Worm (Caenorhabditis elegans) whole organism, L2 larva: ENCODE results near the gene Y57E12B.1.

ENCODE experiments used
- F13H6.1 ChIP-seq: sonication (generic microtip); optimal IDR thresholded peaks from 2 replicates; lab custom pipeline; 2016; ENCODE audit warnings: missing genetic modification characterization, missing compliant biosample characterization
- Y55F3AM.14 ChIP-seq: fragments of 200-800 bp; sonication (Bioruptor generic); optimal IDR thresholded peaks from 2 replicates; lab custom pipeline; 2018; ENCODE audit warnings: mild to moderate bottlenecking, missing genetic modification characterization, missing compliant biosample characterization
- ZK546.5 ChIP-seq: sonication (generic microtip); optimal IDR thresholded peaks from 2 replicates; lab custom pipeline; 2017; ENCODE audit warnings: missing biosample characterization, missing genetic modification characterization
- alr-1 ChIP-seq: fragments of 150-350 bp; optimal IDR thresholded peaks from 2 replicates; lab custom pipeline; 2014; ENCODE audit warnings: missing biosample characterization, missing genetic modification characterization
- aly-2 ChIP-seq: fragments of 150-350 bp; optimal IDR thresholded peaks from 2 replicates; lab custom pipeline; 2014; ENCODE audit warnings: missing biosample characterization, missing genetic modification characterization
- blmp-1 ChIP-seq: sonication (generic microtip); optimal IDR thresholded peaks from 2 replicates; lab custom pipeline; 2017; ENCODE audit warnings: missing genetic modification characterization, mild to moderate bottlenecking, missing compliant biosample characterization, antibody characterized with exemption, moderate library complexity; ENCODE audit not compliant: insufficient read depth
- ceh-16 ChIP-seq: fragments of 150-350 bp; optimal IDR thresholded peaks from 2 replicates; lab custom pipeline; 2014; ENCODE audit warnings: missing biosample characterization, missing genetic modification characterization
- ceh-82 ChIP-seq: fragments of 150-350 bp; optimal IDR thresholded peaks from 2 replicates; lab custom pipeline; 2014; ENCODE audit warnings: missing biosample characterization, missing genetic modification characterization
- crh-2 ChIP-seq: sonication (generic microtip); optimal IDR thresholded peaks from 2 replicates; lab custom pipeline; 2017; ENCODE audit warnings: missing biosample characterization, missing genetic modification characterization
- egl-27 ChIP-seq: sonication (generic microtip); optimal IDR thresholded peaks from 3 replicates; lab custom pipeline; 2017; ENCODE audit warnings: missing biosample characterization, missing genetic modification reagents, missing genetic modification characterization
- elt-1 ChIP-seq: fragments of 150-350 bp; optimal IDR thresholded peaks from 2 replicates; lab custom pipeline; 2014; ENCODE audit warnings: missing biosample characterization, missing genetic modification characterization
- elt-3 ChIP-seq: sonication (generic microtip); optimal IDR thresholded peaks from 2 replicates; lab custom pipeline; 2017; ENCODE audit warnings: missing biosample characterization, missing genetic modification characterization
- fos-1 ChIP-seq: fragments of 150-350 bp; optimal IDR thresholded peaks from 2 replicates; lab custom pipeline; 2014; ENCODE audit warnings: missing biosample characterization, missing genetic modification characterization
- gmeb-1 ChIP-seq: fragments of 150-350 bp; optimal IDR thresholded peaks from 2 replicates; lab custom pipeline; 2014; ENCODE audit warnings: missing biosample characterization, missing genetic modification characterization
- lin-11 ChIP-seq: fragments of 150-350 bp; sonication (generic microtip); optimal IDR thresholded peaks from 2 replicates; lab custom pipeline; 2014; ENCODE audit warnings: missing biosample characterization, missing genetic modification characterization, inconsistent platforms, mixed read lengths
- lin-13 ChIP-seq: fragments of 150-350 bp; optimal IDR thresholded peaks from 2 replicates; lab custom pipeline; 2014; ENCODE audit warnings: missing biosample characterization, missing genetic modification reagents, missing genetic modification characterization
- lsy-2 ChIP-seq, 2 experiments: fragments of 150-350 bp in 1 of 2; sonication (generic microtip) in 1 of 2; optimal IDR thresholded peaks; 2 replicates each; lab custom pipeline; 2014 to 2017; ENCODE audit warnings: missing biosample characterization in 2 of 2, missing genetic modification characterization in 2 of 2
- mab-5 ChIP-seq: fragments of 150-350 bp; optimal IDR thresholded peaks from 2 replicates; lab custom pipeline; 2014; ENCODE audit warnings: missing biosample characterization, missing genetic modification characterization
- mbf-1 ChIP-seq: sonication (generic microtip); optimal IDR thresholded peaks from 2 replicates; lab custom pipeline; 2017; ENCODE audit warnings: missing biosample characterization, missing genetic modification characterization
- nhr-12 ChIP-seq: fragments of 150-350 bp; optimal IDR thresholded peaks from 2 replicates; lab custom pipeline; 2014; ENCODE audit warnings: missing biosample characterization, missing genetic modification characterization
- nhr-129 ChIP-seq: fragments of 150-350 bp; optimal IDR thresholded peaks from 2 replicates; lab custom pipeline; 2014; ENCODE audit warnings: missing biosample characterization, missing genetic modification characterization
- nhr-21 ChIP-seq: fragments of 150-350 bp; optimal IDR thresholded peaks from 2 replicates; lab custom pipeline; 2014; ENCODE audit warnings: missing biosample characterization, missing genetic modification characterization
- nhr-23 ChIP-seq: fragments of 150-350 bp; optimal IDR thresholded peaks from 2 replicates; lab custom pipeline; 2014; ENCODE audit warnings: missing biosample characterization, missing genetic modification reagents, missing genetic modification characterization
- nhr-237 ChIP-seq: fragments of 150-350 bp; optimal IDR thresholded peaks from 2 replicates; lab custom pipeline; 2014; ENCODE audit warnings: missing biosample characterization, missing genetic modification characterization
- nhr-6 ChIP-seq: fragments of 150-350 bp; optimal IDR thresholded peaks from 2 replicates; lab custom pipeline; 2014; ENCODE audit warnings: missing biosample characterization, missing genetic modification characterization
- nhr-77 ChIP-seq: fragments of 150-350 bp; optimal IDR thresholded peaks from 2 replicates; lab custom pipeline; 2014; ENCODE audit warnings: missing biosample characterization, missing genetic modification characterization
- peb-1 ChIP-seq: fragments of 150-350 bp; optimal IDR thresholded peaks from 2 replicates; lab custom pipeline; 2014; ENCODE audit warnings: missing biosample characterization, missing genetic modification characterization
- sem-4 ChIP-seq: fragments of 150-350 bp; optimal IDR thresholded peaks from 2 replicates; lab custom pipeline; 2014; ENCODE audit warnings: missing biosample characterization, missing genetic modification reagents, missing genetic modification characterization
- skn-1 ChIP-seq: sonication (generic microtip); optimal IDR thresholded peaks from 2 replicates; lab custom pipeline; 2017; ENCODE audit warnings: missing biosample characterization, missing genetic modification characterization
- sma-3 ChIP-seq: sonication (generic microtip); optimal IDR thresholded peaks from 2 replicates; lab custom pipeline; 2016; ENCODE audit warnings: missing genetic modification reagents, missing genetic modification characterization, missing compliant biosample characterization
- sma-9 ChIP-seq, 2 experiments: fragments of 150-350 bp in 1 of 2; sonication (generic microtip) in 1 of 2; optimal IDR thresholded peaks; 2 replicates each; lab custom pipeline; 2014 to 2016; ENCODE audit warnings: missing genetic modification characterization in 2 of 2, mild to moderate bottlenecking in 1 of 2, missing biosample characterization in 1 of 2, missing compliant biosample characterization in 1 of 2, missing genetic modification reagents in 1 of 2, moderate library complexity in 1 of 2
- unc-39 ChIP-seq: fragments of 150-350 bp; optimal IDR thresholded peaks from 2 replicates; lab custom pipeline; 2014; ENCODE audit warnings: missing biosample characterization, missing genetic modification characterization
- unc-55 ChIP-seq: fragments of 150-350 bp; sonication (generic microtip); optimal IDR thresholded peaks from 3 replicates; lab custom pipeline; 2014; ENCODE audit warnings: missing biosample characterization, missing genetic modification reagents, missing genetic modification characterization
- unc-62 ChIP-seq: fragments of 150-350 bp; optimal IDR thresholded peaks from 2 replicates; lab custom pipeline; 2014; ENCODE audit warnings: missing biosample characterization, missing genetic modification reagents, missing genetic modification characterization
- zag-1 ChIP-seq: fragments of 150-350 bp; optimal IDR thresholded peaks from 2 replicates; lab custom pipeline; 2014; ENCODE audit warnings: missing biosample characterization, missing genetic modification characterization
- ztf-4 ChIP-seq: fragments of 150-350 bp; optimal IDR thresholded peaks from 2 replicates; lab custom pipeline; 2014; ENCODE audit warnings: missing biosample characterization, missing genetic modification characterization

Gene Y57E12B.1

DNA sequence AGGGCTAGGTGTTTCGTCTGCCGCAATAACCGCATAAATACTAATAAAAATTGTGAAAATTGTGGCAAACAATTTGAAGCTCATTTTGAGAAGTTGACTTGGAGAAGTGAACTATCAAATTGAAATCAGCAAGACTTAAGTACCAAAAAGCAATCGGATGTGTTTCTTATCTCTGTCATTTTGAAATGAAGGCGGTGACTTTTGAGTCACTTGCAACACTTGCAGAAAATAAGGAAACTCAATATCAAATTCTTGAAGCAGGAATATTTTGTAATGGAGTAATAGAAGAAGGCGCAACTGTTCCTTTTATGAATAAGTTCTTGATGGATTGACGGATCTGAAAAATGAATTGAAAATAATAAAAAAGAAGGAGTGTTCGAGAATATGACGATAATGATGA, 3.0 kb downstream of the Y57E12B.1 start, which contains the start of gene T07H8.11:
Gene T07H8.11, minus strand, starts transcription at position 101 of the 400 bp plus-strand sequence.
- TF ChIP-seq aly-2 (tag; lab: Kevin White, UChicago) (no peak), nhr-12 (tag; lab: Kevin White, UChicago) (no peak), Y55F3AM.14 (GFP tag; lab: Kevin White, UChicago) (no peak), mab-5 (tag; lab: Kevin White, UChicago) (no peak), elt-1 (no peak), unc-55 (GFP tag; lab: Kevin White, UChicago) (no peak), blmp-1 (tag; lab: Kevin White, UChicago) (no peak), nhr-237 (tag; lab: Kevin White, UChicago) (no peak), ceh-16 (tag; lab: Kevin White, UChicago) (no peak), crh-2 (tag; lab: Kevin White, UChicago) (no peak), nhr-23 (tag; lab: Kevin White, UChicago) (no peak), ceh-82 (tag; lab: Kevin White, UChicago) (no peak), skn-1 (tag; lab: Kevin White, UChicago) (no peak), nhr-129 (tag; lab: Kevin White, UChicago) (no peak), gmeb-1 (tag; lab: Kevin White, UChicago) (no peak), nhr-77 (tag; lab: Kevin White, UChicago) (no peak), lsy-2 (tag; optimal IDR thresholded peaks at IDR 0.05; lab: Kevin White, UChicago) (no peak), F13H6.1 (tag; lab: Kevin White, UChicago) (no peak), ztf-4 (tag; lab: Kevin White, UChicago) (no peak), alr-1 (no peak)

DNA sequence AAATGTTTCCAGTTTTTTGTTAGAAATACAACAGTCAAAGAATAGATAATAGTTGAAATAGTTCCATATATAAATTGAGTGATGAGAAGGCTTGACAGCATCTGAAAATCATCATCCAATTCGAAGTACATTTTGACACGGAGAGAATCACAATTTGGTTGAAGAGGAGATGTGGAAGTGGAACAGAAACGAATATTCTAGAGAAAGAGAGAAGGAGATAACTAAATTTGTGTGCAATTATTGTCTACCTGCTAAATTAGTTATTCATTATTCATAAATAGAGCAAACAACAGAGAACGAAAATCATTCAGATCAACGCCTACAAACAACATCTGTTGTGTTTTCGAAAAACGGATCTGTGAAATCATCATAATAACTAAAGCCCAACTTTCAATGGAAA, 5.5 kb downstream of the Y57E12B.1 start, which contains the start of gene srg-31:
Gene srg-31, minus strand, starts transcription at position 101 of the 400 bp plus-strand sequence.
- TF ChIP-seq egl-27 (tag; lab: Kevin White, UChicago) (no peak), sem-4 (tag; lab: Kevin White, UChicago) (no peak), lin-11 (no peak), unc-55 (GFP tag; lab: Kevin White, UChicago) (no peak), sma-9 (GFP tag; optimal IDR thresholded peaks at IDR 0.05; lab: Kevin White, UChicago) (no peak), sma-9 (tag; optimal IDR thresholded peaks at IDR 0.05; lab: Kevin White, UChicago) (no peak), skn-1 (tag; lab: Kevin White, UChicago) (no peak), unc-62 (GFP tag; lab: Kevin White, UChicago) (no peak), lin-13 (GFP tag; lab: Kevin White, UChicago) (no peak), nhr-23 (tag; lab: Kevin White, UChicago) (no peak), zag-1 (no peak), aly-2 (tag; lab: Kevin White, UChicago) (no peak), blmp-1 (tag; lab: Kevin White, UChicago) (no peak), crh-2 (tag; lab: Kevin White, UChicago) (no peak), unc-39 (tag; lab: Kevin White, UChicago) (no peak), nhr-6 (tag; lab: Kevin White, UChicago) (no peak), peb-1 (tag; lab: Kevin White, UChicago) (no peak), fos-1 (tag; lab: Kevin White, UChicago) (no peak), alr-1 (no peak)

DNA sequence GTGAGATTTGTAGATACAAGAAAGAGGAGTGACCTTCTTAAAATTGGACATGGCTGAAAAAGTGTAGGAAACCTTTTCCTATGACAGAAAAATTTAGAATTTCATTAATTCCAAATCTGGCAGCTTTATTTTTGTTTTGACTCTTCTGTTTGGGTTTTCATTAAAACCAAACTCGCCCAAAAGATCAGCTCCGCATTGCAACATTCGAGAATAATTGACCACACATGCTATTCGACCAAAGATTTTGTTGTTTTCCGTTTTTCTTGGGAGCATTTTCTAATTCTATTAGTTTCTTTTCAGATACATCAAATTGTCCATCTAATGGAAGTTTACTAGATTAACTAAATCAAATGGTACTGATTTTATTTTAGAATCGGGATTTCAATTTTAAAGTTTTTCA, 7.9 kb downstream of the Y57E12B.1 start, which contains the start of gene mec-1:
Gene mec-1, plus strand, starts transcription at position 301 of the 400 bp plus-strand sequence.
- TF ChIP-seq crh-2 (tag; lab: Kevin White, UChicago), result no peak
- TF ChIP-seq skn-1 (tag; lab: Kevin White, UChicago), result no peak
- TF ChIP-seq nhr-23 (tag; lab: Kevin White, UChicago), result no peak
- TF ChIP-seq ZK546.5, result no peak
- TF ChIP-seq gmeb-1 (tag; lab: Kevin White, UChicago), result no peak
- TF ChIP-seq alr-1, result no peak
- no peak for TF ChIP-seq sma-3
- no peak for TF ChIP-seq egl-27 (tag; lab: Kevin White, UChicago)
- no peak for TF ChIP-seq elt-1
- no peak for TF ChIP-seq nhr-12 (tag; lab: Kevin White, UChicago)

DNA sequence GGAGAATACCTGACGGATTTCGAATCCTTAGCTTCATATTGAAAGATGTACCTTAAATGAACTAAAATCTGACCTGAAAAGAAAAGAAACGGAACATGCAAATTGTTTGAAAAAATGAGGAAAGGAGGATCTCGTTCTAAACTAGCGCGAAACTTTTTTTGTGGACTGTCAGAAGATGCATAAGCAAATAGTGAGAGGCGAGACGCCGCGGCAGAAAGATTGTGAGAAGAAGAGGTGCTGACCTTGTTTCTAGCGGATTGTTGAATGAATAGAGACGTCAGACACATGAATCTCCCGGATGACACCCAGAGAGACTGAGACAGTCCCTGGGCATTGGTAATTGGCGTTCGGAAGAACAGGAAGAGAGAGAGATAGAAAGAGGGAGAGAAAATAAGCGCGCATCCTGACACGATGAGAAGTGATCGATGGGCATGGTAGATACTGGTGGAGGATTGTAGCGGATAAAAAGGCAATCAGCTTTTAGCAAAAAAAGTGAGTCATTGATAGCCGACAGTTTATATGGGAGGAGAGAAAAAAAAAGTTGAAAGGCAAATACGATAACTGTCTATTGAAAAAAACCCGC, 21.7 kb downstream of the Y57E12B.1 start, which contains the start of gene ptr-15:
Gene ptr-15, minus strand, starts transcription at position 51 of the 583 bp plus-strand sequence.
- TF ChIP-seq elt-3, result no peak
- no peak for TF ChIP-seq sma-9 (GFP tag; optimal IDR thresholded peaks at IDR 0.05; lab: Kevin White, UChicago)
- no peak for TF ChIP-seq sma-9 (tag; optimal IDR thresholded peaks at IDR 0.05; lab: Kevin White, UChicago)
- TF ChIP-seq fos-1 (tag; lab: Kevin White, UChicago), result peak; percentile 10
- TF ChIP-seq peb-1 (tag; lab: Kevin White, UChicago), result peak; percentile 30
- TF ChIP-seq mbf-1, result no peak
- peak; percentile 24 for TF ChIP-seq nhr-21
- no peak for TF ChIP-seq nhr-23 (tag; lab: Kevin White, UChicago)
